Worm (Caenorhabditis elegans): ENCODE data around the gene madd-2.
A peak's percentile ranks its signal among the peaks of the same experiment; 100 is the strongest.

The madd-2 gene

DNA sequence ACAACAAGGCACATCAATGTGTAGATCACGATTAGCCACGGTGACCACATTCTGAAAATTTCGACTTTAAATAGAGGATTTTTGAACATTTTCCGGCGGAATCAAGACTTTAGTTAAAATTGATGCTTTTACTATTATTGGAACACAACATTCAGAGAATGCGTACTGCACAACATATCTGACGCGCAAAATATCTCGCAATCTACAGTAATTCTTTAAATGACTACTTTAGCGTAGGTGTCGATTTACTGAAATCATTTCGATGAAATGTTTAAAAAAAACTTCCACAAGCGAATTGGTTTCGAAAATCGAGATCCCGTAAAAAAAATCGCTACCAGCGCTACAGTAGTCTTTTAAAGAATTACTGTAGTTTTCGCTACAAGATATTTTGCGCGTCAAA lies 14.7 kb downstream of the madd-2 start, which contains the start of gene Y50D4A.10:
Gene Y50D4A.10 (minus strand): TSS at position 57 of the 400 bp plus-strand sequence.
- no peak for TF ChIP-seq ztf-1 (GFP tag; conservative IDR thresholded peaks at IDR 0.05)
- no peak for TF ChIP-seq elt-3 (tag; optimal IDR thresholded peaks at IDR 0.05)
- no peak for TF ChIP-seq ceh-16 (tag; optimal IDR thresholded peaks at IDR 0.05)
- TF ChIP-seq lin-11 (tag; optimal IDR thresholded peaks at IDR 0.05), result no peak
- TF ChIP-seq ztf-4 (tag; optimal IDR thresholded peaks at IDR 0.05), result no peak
- TF ChIP-seq crh-2 (tag; optimal IDR thresholded peaks at IDR 0.05), result no peak
- no peak for TF ChIP-seq unc-55 (GFP tag; optimal IDR thresholded peaks at IDR 0.05)

DNA sequence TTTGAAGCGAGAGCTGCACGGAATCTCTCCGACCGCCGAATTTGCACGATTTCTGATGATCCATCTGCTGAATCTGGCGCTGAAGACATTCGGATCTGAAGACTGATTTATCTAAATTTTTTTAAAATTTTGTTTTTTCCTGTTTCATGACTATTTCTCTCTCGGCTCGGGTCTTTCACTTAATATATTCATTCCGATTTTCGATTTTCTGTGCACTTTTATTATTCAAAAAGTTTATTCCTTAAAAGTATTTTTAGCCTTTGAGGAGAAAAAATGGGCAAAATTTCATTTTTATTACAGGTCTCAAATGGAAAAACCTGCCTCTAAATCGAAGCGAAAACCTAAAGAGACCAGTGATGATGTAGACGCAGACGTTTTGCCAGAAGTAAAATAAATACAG lies 27.7 kb downstream of the madd-2 start, which contains the start of gene Y50D4A.1:
Gene Y50D4A.1 (plus strand): TSS at position 301 of the 400 bp plus-strand sequence.
- TF ChIP-seq skn-1 (tag; optimal IDR thresholded peaks at IDR 0.05) (no peak), F13H6.1 (tag; optimal IDR thresholded peaks at IDR 0.05) (no peak), sem-4 (tag; optimal IDR thresholded peaks at IDR 0.05) (no peak), unc-39 (tag; optimal IDR thresholded peaks at IDR 0.05) (no peak)

DNA sequence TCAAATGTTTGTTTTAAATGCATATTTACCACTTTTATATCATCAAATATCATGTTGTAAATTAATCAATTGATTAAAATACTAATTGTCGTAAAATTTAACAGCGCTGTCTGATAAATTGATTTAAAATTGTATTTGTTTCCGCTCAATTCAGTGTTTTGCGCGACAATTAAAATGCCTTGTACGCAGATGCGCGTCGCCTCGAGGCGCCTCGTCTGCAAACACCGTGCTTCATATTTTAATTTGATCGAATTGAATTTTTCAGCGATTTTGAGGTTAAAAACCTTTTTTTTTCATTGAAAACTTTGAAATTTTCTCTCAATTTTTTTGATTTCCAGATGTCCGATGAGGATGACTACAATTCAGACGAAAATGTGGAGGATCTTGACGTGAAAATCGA lies 28.3 kb downstream of the madd-2 start, which contains the start of gene Y50D4A.5:
Gene Y50D4A.5 (plus strand): TSS at position 337 of the 400 bp plus-strand sequence.
- TF ChIP-seq nhr-11 (tag; optimal IDR thresholded peaks at IDR 0.05) (no peak), sma-3 (GFP tag; optimal IDR thresholded peaks at IDR 0.05) (peak; percentile 26), alr-1 (tag; optimal IDR thresholded peaks at IDR 0.05) (no peak), Y55F3AM.14 (GFP tag; optimal IDR thresholded peaks at IDR 0.05) (no peak), nhr-21 (tag; optimal IDR thresholded peaks at IDR 0.05) (no peak), sem-4 (tag; optimal IDR thresholded peaks at IDR 0.05) (no peak), aly-2 (tag; optimal IDR thresholded peaks at IDR 0.05) (no peak), blmp-1 (tag; optimal IDR thresholded peaks at IDR 0.05; ENCODE audit: insufficient read depth) (no peak), lin-39 (tag; optimal IDR thresholded peaks at IDR 0.05) (no peak), fos-1 (tag; optimal IDR thresholded peaks at IDR 0.05) (no peak), mdl-1 (tag; optimal IDR thresholded peaks at IDR 0.05) (no peak), egl-27 (tag; optimal IDR thresholded peaks at IDR 0.05) (no peak), unc-62 (GFP tag; optimal IDR thresholded peaks at IDR 0.05) (no peak), lsy-2 (tag; optimal IDR thresholded peaks at IDR 0.05) (peak in 1 of 2 experiments; percentile 26), elt-3 (tag; optimal IDR thresholded peaks at IDR 0.05) (no peak), gmeb-1 (tag; optimal IDR thresholded peaks at IDR 0.05) (peak; percentile 54), C34F6.9 (tag; optimal IDR thresholded peaks at IDR 0.05) (peak; percentile 38), zag-1 (tag; optimal IDR thresholded peaks at IDR 0.05) (no peak), nhr-77 (tag; optimal IDR thresholded peaks at IDR 0.05) (no peak), unc-55 (GFP tag; optimal IDR thresholded peaks at IDR 0.05) (peak; percentile 2)

DNA sequence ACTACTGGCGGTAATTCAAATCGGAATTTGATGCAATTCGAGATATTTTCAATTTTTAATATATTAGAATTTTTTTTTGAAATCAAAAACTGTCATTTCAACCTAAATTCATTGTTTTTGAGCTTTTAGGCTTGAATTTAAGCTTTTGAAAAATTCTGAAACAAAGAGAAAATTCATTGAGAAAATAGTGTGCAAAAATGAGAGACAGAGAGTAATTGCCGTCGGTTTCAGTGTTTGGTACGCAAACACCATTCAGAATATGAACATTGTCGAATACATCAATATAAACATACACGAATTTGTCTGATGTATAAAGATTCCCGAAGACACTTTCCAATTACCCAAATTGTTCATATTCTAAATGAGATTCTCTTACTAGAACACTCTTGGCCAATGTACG lies 33.5 kb downstream of the madd-2 start:
- TF ChIP-seq unc-55 (GFP tag; optimal IDR thresholded peaks at IDR 0.05) (peak; percentile 52), zag-1 (tag; optimal IDR thresholded peaks at IDR 0.05) (no peak), unc-62 (GFP tag; optimal IDR thresholded peaks at IDR 0.05) (no peak)

DNA sequence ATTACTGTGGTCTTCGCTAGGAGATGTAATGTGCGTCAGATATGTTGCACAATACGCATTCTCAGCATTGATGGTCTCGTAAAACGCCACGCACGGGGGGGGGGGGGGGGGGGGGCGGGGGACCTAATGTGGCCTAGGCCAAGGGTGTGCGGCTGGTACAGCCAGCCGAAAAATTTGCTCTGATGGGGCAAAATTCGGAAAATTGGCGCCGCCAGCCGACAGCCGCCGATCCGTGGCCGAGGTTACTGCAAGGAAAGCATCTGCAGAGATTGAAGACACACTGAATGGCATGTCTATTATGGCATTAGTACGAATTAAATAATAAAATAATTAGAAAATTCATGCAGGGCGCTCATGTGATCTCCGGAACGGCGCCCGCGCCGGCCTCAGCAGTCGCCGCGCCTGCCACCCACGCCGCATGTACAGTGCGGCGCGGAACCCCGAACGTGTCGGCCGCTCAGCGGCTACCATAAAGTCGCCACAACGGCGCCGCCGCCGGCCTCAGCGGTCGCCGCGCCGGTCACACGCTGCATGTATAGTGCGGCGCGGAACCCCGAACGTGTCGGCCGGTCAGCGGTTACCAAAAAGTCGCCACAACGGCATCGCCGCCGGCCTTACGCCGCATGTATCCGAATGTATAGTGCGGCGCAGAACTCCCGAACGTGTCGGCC lies 35.9 kb downstream of the madd-2 start, which contains the start of gene Y50D4A.6:
Gene Y50D4A.6 (minus strand): TSS at position 51 of the 671 bp plus-strand sequence.
- TF ChIP-seq unc-62 (GFP tag; optimal IDR thresholded peaks at IDR 0.05) (no peak), sem-4 (tag; optimal IDR thresholded peaks at IDR 0.05) (no peak), aly-2 (tag; optimal IDR thresholded peaks at IDR 0.05) (no peak), crh-2 (tag; optimal IDR thresholded peaks at IDR 0.05) (no peak), egl-27 (tag; optimal IDR thresholded peaks at IDR 0.05) (no peak), nhr-77 (tag; optimal IDR thresholded peaks at IDR 0.05) (no peak), F13H6.1 (tag; optimal IDR thresholded peaks at IDR 0.05) (no peak), nhr-237 (tag; optimal IDR thresholded peaks at IDR 0.05) (no peak), elt-3 (tag; optimal IDR thresholded peaks at IDR 0.05) (no peak), snpc-4 (tag; optimal IDR thresholded peaks at IDR 0.05) (no peak), lsy-2 (tag; optimal IDR thresholded peaks at IDR 0.05) (no peak), unc-39 (tag; optimal IDR thresholded peaks at IDR 0.05) (no peak), zag-1 (tag; optimal IDR thresholded peaks at IDR 0.05) (no peak), R02D3.7 (tag; optimal IDR thresholded peaks at IDR 0.05) (no peak), lin-11 (tag; optimal IDR thresholded peaks at IDR 0.05) (no peak), ama-1 (optimal IDR thresholded peaks at IDR 0.05) (no peak)

Measured in whole organism, L2 larva.